Fruit fly (Drosophila melanogaster): ENCODE measurements around the gene CG15528.

- TF ChIP-seq pan (optimal IDR thresholded peaks at IDR 0.05) (no peak), Dll (optimal IDR thresholded peaks at IDR 0.05) (no peak), psq (optimal IDR thresholded peaks at IDR 0.05) (no peak), usp (GFP tag; optimal IDR thresholded peaks at IDR 0.05) (no peak)
Measured at dm6 chr3R:30022452-30023028, 29.4 kb downstream of the CG15528 start, which contains the start of the genes RpS28a and Axn.
